Worm (Caenorhabditis elegans) whole organism, young adult: ENCODE measurements around the gene cul-1.
A peak's percentile ranks its signal among the peaks of the same experiment; 100 is the strongest.

Experiments
- B0019.2 ChIP-seq: fragments of 200-800 bp; sonication (Bioruptor generic); conservative IDR thresholded peaks from 2 replicates; pipeline ENCODE4 v1.3.6; 2022; ENCODE audit warnings: missing genetic modification reagents, missing genetic modification characterization, missing compliant biosample characterization
- B0035.1 ChIP-seq: sonication (generic microtip); optimal IDR thresholded peaks from 2 replicates; lab custom pipeline; 2016; ENCODE audit warnings: missing genetic modification characterization, mild to moderate bottlenecking, missing compliant biosample characterization, missing genotype, missing genetic modification reagents
- B0261.1 ChIP-seq: sonication (generic microtip); optimal IDR thresholded peaks from 2 replicates; lab custom pipeline; 2016; ENCODE audit warnings: mild to moderate bottlenecking, missing genetic modification characterization, moderate library complexity, missing compliant biosample characterization
- C06A6.2 ChIP-seq: fragments of 200-800 bp; sonication (Bioruptor generic); conservative IDR thresholded peaks from 2 replicates; pipeline ENCODE4 v1.3.6; 2022; ENCODE audit warnings: missing genetic modification characterization, missing compliant biosample characterization
- F33H1.4 ChIP-seq: fragments of 200-800 bp; sonication (Bioruptor generic); IDR thresholded peaks from 2 replicates; pipeline ENCODE4 v1.3.6; 2022; ENCODE audit warnings: missing genetic modification reagents, missing genetic modification characterization, missing compliant biosample characterization
- F49E8.2 ChIP-seq: sonication (generic microtip); optimal IDR thresholded peaks from 3 replicates; lab custom pipeline; 2017; ENCODE audit warnings: missing genetic modification characterization, mild to moderate bottlenecking, missing compliant biosample characterization, antibody characterized with exemption, moderate library complexity; ENCODE audit not compliant: insufficient read depth
- F55B11.4 ChIP-seq: sonication (generic microtip); optimal IDR thresholded peaks from 2 replicates; lab custom pipeline; 2016; ENCODE audit warnings: missing compliant biosample characterization, missing genetic modification characterization, borderline replicate concordance; ENCODE audit not compliant: insufficient read depth
- F57A8.1 ChIP-seq: fragments of 200-800 bp; sonication (Bioruptor generic); optimal IDR thresholded peaks from 2 replicates; lab custom pipeline; 2018; ENCODE audit warnings: mild to moderate bottlenecking, missing genetic modification characterization, moderate library complexity, missing compliant biosample characterization
- K12H6.12 ChIP-seq: fragments of 200-800 bp; sonication (Bioruptor generic); optimal IDR thresholded peaks from 2 replicates; lab custom pipeline; 2018; ENCODE audit warnings: mild to moderate bottlenecking, missing genetic modification characterization, missing compliant biosample characterization
- T26A5.8 ChIP-seq: sonication (generic microtip); optimal IDR thresholded peaks from 2 replicates; lab custom pipeline; 2016; ENCODE audit warnings: missing genetic modification characterization, missing compliant biosample characterization
- Y67H2A.10 ChIP-seq: fragments of 200-800 bp; sonication (Bioruptor generic); conservative IDR thresholded peaks from 2 replicates; pipeline ENCODE4 v1.3.6; 2022; ENCODE audit warnings: missing genetic modification reagents, missing genetic modification characterization, missing compliant biosample characterization
- Y95B8A.8 ChIP-seq: fragments of 200-800 bp; sonication (Bioruptor generic); IDR thresholded peaks from 2 replicates; pipeline ENCODE4 v1.3.6; 2022; ENCODE audit warnings: missing genetic modification reagents, missing genetic modification characterization, missing compliant biosample characterization
- ZK185.1 ChIP-seq: sonication (generic microtip); optimal IDR thresholded peaks from 2 replicates; lab custom pipeline; 2016; ENCODE audit warnings: mild to moderate bottlenecking, missing genetic modification characterization, missing compliant biosample characterization; ENCODE audit not compliant: poor library complexity, severe bottlenecking
- aptf-2 ChIP-seq: fragments of 200-800 bp; sonication (Bioruptor generic); conservative IDR thresholded peaks from 2 replicates; pipeline ENCODE4 v1.3.6; 2022; ENCODE audit warnings: missing genetic modification reagents, missing genetic modification characterization, missing compliant biosample characterization
- atf-7 ChIP-seq: sonication (generic microtip); optimal IDR thresholded peaks from 2 replicates; lab custom pipeline; 2017; ENCODE audit warnings: mild to moderate bottlenecking, missing genetic modification characterization, missing compliant biosample characterization
- attf-6 ChIP-seq: fragments of 200-800 bp; sonication (Bioruptor generic); IDR thresholded peaks from 2 replicates; pipeline ENCODE4 v1.3.6; 2022; ENCODE audit warnings: missing genetic modification reagents, missing genetic modification characterization, missing compliant biosample characterization
- cebp-2 ChIP-seq: fragments of 200-800 bp; sonication (Bioruptor generic); IDR thresholded peaks from 2 replicates; pipeline ENCODE4 v1.3.6; 2022; ENCODE audit warnings: missing genetic modification characterization, missing compliant biosample characterization
- ceh-40 ChIP-seq: fragments of 200-800 bp; sonication (Bioruptor generic); IDR thresholded peaks from 2 replicates; pipeline ENCODE4 v1.3.6; 2022; ENCODE audit warnings: missing genetic modification characterization, missing compliant biosample characterization
- ceh-58 ChIP-seq: fragments of 200-800 bp; sonication (Bioruptor generic); IDR thresholded peaks from 2 replicates; pipeline ENCODE4 v1.3.6; 2022; ENCODE audit warnings: missing genetic modification characterization, missing compliant biosample characterization
- chd-7 ChIP-seq: sonication (generic microtip); optimal IDR thresholded peaks from 2 replicates; lab custom pipeline; 2016; ENCODE audit warnings: mild to moderate bottlenecking, missing genetic modification characterization, moderate library complexity, missing compliant biosample characterization
- dpl-1 ChIP-seq: fragments of 150-350 bp; optimal IDR thresholded peaks from 2 replicates; lab custom pipeline; 2014; ENCODE audit warnings: missing biosample characterization, missing genetic modification reagents, missing genetic modification characterization
- efl-1 ChIP-seq: fragments of 150-350 bp; optimal IDR thresholded peaks from 2 replicates; lab custom pipeline; 2014; ENCODE audit warnings: missing biosample characterization, missing genetic modification reagents, missing genetic modification characterization
- egl-18 ChIP-seq: fragments of 200-800 bp; sonication (Bioruptor generic); IDR thresholded peaks from 2 replicates; pipeline ENCODE4 v1.3.6; 2022; ENCODE audit warnings: missing genetic modification reagents, missing genetic modification characterization, missing compliant biosample characterization
- hlh-12 ChIP-seq: sonication (generic microtip); optimal IDR thresholded peaks from 2 replicates; lab custom pipeline; 2016; ENCODE audit warnings: missing genetic modification characterization, missing compliant biosample characterization
- hmg-1.2 ChIP-seq: fragments of 200-800 bp; sonication (Bioruptor generic); IDR thresholded peaks from 2 replicates; pipeline ENCODE4 v1.3.6; 2022; ENCODE audit warnings: missing genetic modification reagents, missing genetic modification characterization, missing compliant biosample characterization
- hrde-1 ChIP-seq: sonication (generic microtip); optimal IDR thresholded peaks from 2 replicates; lab custom pipeline; 2016; ENCODE audit warnings: missing genetic modification characterization, mild to moderate bottlenecking, missing compliant biosample characterization, moderate library complexity, missing genotype, missing genetic modification reagents, borderline replicate concordance
- lin-35 ChIP-seq, 3 experiments: fragments of 150-350 bp in 2 of 3; sonication (generic microtip) in 1 of 3; optimal IDR thresholded peaks; 2 replicates each; lab custom pipeline; 2014 to 2018; ENCODE audit warnings: missing biosample characterization in 3 of 3, missing genetic modification characterization in 3 of 3, missing genetic modification reagents in 3 of 3
- lin-40 ChIP-seq: sonication (generic microtip); optimal IDR thresholded peaks from 2 replicates; lab custom pipeline; 2016; ENCODE audit warnings: missing genetic modification characterization, mild to moderate bottlenecking, missing compliant biosample characterization, missing genotype, missing genetic modification reagents
- lin-54 ChIP-seq: fragments of 200-800 bp; sonication (Bioruptor generic); optimal IDR thresholded peaks from 2 replicates; lab custom pipeline; 2018; ENCODE audit warnings: mild to moderate bottlenecking, missing genetic modification characterization, missing compliant biosample characterization
- lsl-1 ChIP-seq: fragments of 200-800 bp; sonication (Bioruptor generic); optimal IDR thresholded peaks from 2 replicates; lab custom pipeline; 2018; ENCODE audit warnings: mild to moderate bottlenecking, missing genetic modification characterization, moderate library complexity, missing compliant biosample characterization
- madf-6 ChIP-seq: fragments of 200-800 bp; sonication (Bioruptor generic); IDR thresholded peaks from 2 replicates; pipeline ENCODE4 v1.3.6; 2022; ENCODE audit warnings: missing genetic modification reagents, missing genetic modification characterization, missing compliant biosample characterization
- mcd-1 ChIP-seq: fragments of 200-800 bp; sonication (Bioruptor generic); IDR thresholded peaks from 2 replicates; pipeline ENCODE4 v1.3.6; 2022; ENCODE audit warnings: missing genetic modification reagents, missing genetic modification characterization, missing compliant biosample characterization
- mxl-1 ChIP-seq: sonication (generic microtip); optimal IDR thresholded peaks from 2 replicates; lab custom pipeline; 2016; ENCODE audit warnings: missing genetic modification characterization, missing compliant biosample characterization
- nfya-1 ChIP-seq: sonication (generic microtip); optimal IDR thresholded peaks from 2 replicates; lab custom pipeline; 2017; ENCODE audit warnings: antibody characterized with exemption, missing compliant biosample characterization, missing genetic modification characterization, borderline replicate concordance; ENCODE audit not compliant: insufficient read depth
- nhr-27 ChIP-seq: fragments of 200-800 bp; sonication (Bioruptor generic); optimal IDR thresholded peaks from 2 replicates; lab custom pipeline; 2018; ENCODE audit warnings: mild to moderate bottlenecking, missing genetic modification characterization, moderate library complexity, missing compliant biosample characterization
- nhr-80 ChIP-seq: sonication (generic microtip); optimal IDR thresholded peaks from 2 replicates; lab custom pipeline; 2016; ENCODE audit warnings: missing genetic modification characterization, missing compliant biosample characterization
- rcor-1 ChIP-seq: fragments of 200-800 bp; sonication (Bioruptor generic); IDR thresholded peaks from 2 replicates; pipeline ENCODE4 v1.3.6; 2022; ENCODE audit warnings: missing genetic modification reagents, missing genetic modification characterization, missing compliant biosample characterization
- repo-1 ChIP-seq: sonication (generic microtip); optimal IDR thresholded peaks from 2 replicates; lab custom pipeline; 2017; ENCODE audit warnings: mild to moderate bottlenecking, missing genetic modification characterization, missing compliant biosample characterization
- sea-2 ChIP-seq: fragments of 200-800 bp; sonication (Bioruptor generic); IDR thresholded peaks from 2 replicates; pipeline ENCODE4 v1.3.6; 2022; ENCODE audit warnings: missing genetic modification characterization, missing compliant biosample characterization
- snpc-3.4 ChIP-seq: sonication (generic microtip); optimal IDR thresholded peaks from 2 replicates; lab custom pipeline; 2017; ENCODE audit warnings: missing genetic modification characterization, mild to moderate bottlenecking, missing compliant biosample characterization, antibody characterized with exemption, moderate library complexity, missing genotype, missing genetic modification reagents
- snpc-4 ChIP-seq, 5 experiments: fragments of 150-350 bp in 1 of 5; sonication (generic microtip) in 4 of 5; optimal IDR thresholded peaks; 2 replicates each; lab custom pipeline; 2014 to 2018; ENCODE audit warnings: missing genetic modification characterization in 5 of 5, missing biosample characterization in 3 of 5, antibody characterized with exemption in 2 of 5, mild to moderate bottlenecking in 2 of 5, missing compliant biosample characterization in 2 of 5, missing genotype in 2 of 5, moderate library complexity in 2 of 5, missing genetic modification reagents in 1 of 5
- tbp1 ChIP-seq: fragments of 200-800 bp; sonication (Bioruptor generic); optimal IDR thresholded peaks from 2 replicates; lab custom pipeline; 2018; ENCODE audit warnings: mild to moderate bottlenecking, missing genetic modification characterization, missing compliant biosample characterization
- unc-62 ChIP-seq: fragments of 150-350 bp; optimal IDR thresholded peaks from 2 replicates; lab custom pipeline; 2014; ENCODE audit warnings: missing biosample characterization, missing genetic modification reagents, missing genetic modification characterization
- ztf-18 ChIP-seq: sonication (generic microtip); optimal IDR thresholded peaks from 2 replicates; lab custom pipeline; 2016; ENCODE audit warnings: missing genotype, mild to moderate bottlenecking, missing genetic modification characterization, missing compliant biosample characterization
- ztf-26 ChIP-seq: sonication (generic microtip); optimal IDR thresholded peaks from 2 replicates; lab custom pipeline; 2017; ENCODE audit warnings: missing genetic modification characterization, missing compliant biosample characterization
- ztf-6 ChIP-seq: fragments of 200-800 bp; sonication (Bioruptor generic); IDR thresholded peaks from 2 replicates; pipeline ENCODE4 v1.3.6; 2022; ENCODE audit warnings: missing genetic modification reagents, missing genetic modification characterization, missing compliant biosample characterization

cul-1 gene

ce11 chrIII:10505182-10505581 lies 34.1 kb downstream of the cul-1 start, which contains the start of the genes taf-11.3 and urm-1 (continued):
- no peak for TF ChIP-seq ceh-40
- TF ChIP-seq efl-1, result peak; percentile 50
- no peak for TF ChIP-seq lin-40 (tag; lab: Kevin White, UChicago)
- TF ChIP-seq mcd-1 (GFP tag; lab: Robert Waterston, UW), result peak; percentile 92
- peak; percentile 67; the same call in 1 of the 2 replicates for TF ChIP-seq madf-6
- TF ChIP-seq lin-35 (GFP tag; optimal IDR thresholded peaks at IDR 0.05; lab: Kevin White, UChicago), result peak in 1 of 3 experiments; percentile 51
- no peak for TF ChIP-seq Y67H2A.10 (GFP tag; lab: Robert Waterston, UW)
- TF ChIP-seq hmg-1.2 (GFP tag; lab: Robert Waterston, UW), result peak; percentile 93
- TF ChIP-seq lsl-1 (GFP tag; lab: Kevin White, UChicago), result peak; percentile 27
- TF ChIP-seq egl-18 (GFP tag; lab: Robert Waterston, UW), result no peak
- TF ChIP-seq ceh-58 (GFP tag; lab: Robert Waterston, UW), result no peak
- no peak for TF ChIP-seq cebp-2 (GFP tag; lab: Robert Waterston, UW)
- TF ChIP-seq ztf-6 (GFP tag; lab: Robert Waterston, UW), result no peak
- peak; percentile 74 for TF ChIP-seq ztf-18 (tag; lab: Kevin White, UChicago)
- TF ChIP-seq ztf-26 (tag; lab: Kevin White, UChicago), result no peak
- TF ChIP-seq repo-1 (tag; lab: Kevin White, UChicago), result no peak
- TF ChIP-seq F33H1.4 (GFP tag; lab: Robert Waterston, UW), result peak; percentile 55; the same call in 1 of the 2 replicates
- TF ChIP-seq lin-54 (GFP tag; lab: Kevin White, UChicago), result peak; percentile 49
- TF ChIP-seq snpc-3.4 (tag; lab: Kevin White, UChicago), result peak; percentile 21
- peak; percentile 35 for TF ChIP-seq tbp1 (GFP tag; lab: Kevin White, UChicago)
- peak; percentile 30 for TF ChIP-seq ZK185.1 (tag; lab: Kevin White, UChicago)
- TF ChIP-seq dpl-1, result peak; percentile 60
- peak; percentile 58 for TF ChIP-seq rcor-1 (GFP tag; lab: Robert Waterston, UW)
- no peak for TF ChIP-seq nfya-1 (tag; lab: Kevin White, UChicago)

- TF ChIP-seq F57A8.1 (GFP tag; lab: Kevin White, UChicago) (no peak), sea-2 (GFP tag; lab: Robert Waterston, UW) (no peak), hrde-1 (tag; lab: Kevin White, UChicago) (peak; percentile 95), dpl-1 (peak; percentile 9), snpc-4 (GFP tag; optimal IDR thresholded peaks at IDR 0.05; lab: Kevin White, UChicago) (peak; percentile 51), snpc-4 (tag; optimal IDR thresholded peaks at IDR 0.05; lab: Kevin White, UChicago) (peak in 3 of 4 experiments; percentile 9 to 78 (median 29)), B0035.1 (tag; lab: Kevin White, UChicago) (no peak), K12H6.12 (no peak), nhr-27 (tag; lab: Kevin White, UChicago) (peak; percentile 21), T26A5.8 (no peak), chd-7 (tag; lab: Kevin White, UChicago) (no peak), hlh-12 (tag; lab: Kevin White, UChicago) (no peak), ztf-18 (tag; lab: Kevin White, UChicago) (no peak), B0261.1 (tag; lab: Kevin White, UChicago) (no peak), mxl-1 (no peak), F55B11.4 (tag; lab: Kevin White, UChicago) (no peak), C06A6.2 (no peak), B0019.2 (GFP tag; lab: Robert Waterston, UW) (peak; percentile 26), attf-6 (GFP tag; lab: Robert Waterston, UW) (no peak; the same call in none of the 2 replicates), atf-7 (tag; lab: Kevin White, UChicago) (peak; percentile 17), F49E8.2 (peak; percentile 92), unc-62 (GFP tag; lab: Kevin White, UChicago) (no peak), Y95B8A.8 (peak; percentile 94; the same call in 1 of the 2 replicates), aptf-2 (no peak), nhr-80 (tag; lab: Kevin White, UChicago) (no peak)
Observed at ce11 chrIII:10505943-10506698, 35.1 kb downstream of the cul-1 start.
